Fruit fly (Drosophila melanogaster): ENCODE data around the gene CG10274.
A peak's percentile ranks its signal among the peaks of the same experiment; 100 is the strongest.
"Not testable (repeated sequence)": the region's sequence is repeated elsewhere in the genome, so short reads cannot be mapped to it uniquely, and the experiment has no call there.

CG10274 gene

dm6 chr3L:6150757-6151354 lies 30.8 kb downstream of the CG10274 start, which contains the start of the genes Cpr65Ax2 and Lcp65Aa:
Gene Cpr65Ax2 (minus strand): TSS chr3L:6150857.
Gene Lcp65Aa (plus strand): TSS chr3L:6151304.
- TF ChIP-seq pan (optimal IDR thresholded peaks at IDR 0.05); EcR (GFP tag; optimal IDR thresholded peaks at IDR 0.05); psq (optimal IDR thresholded peaks at IDR 0.05): not testable (repeated sequence)

DNA sequence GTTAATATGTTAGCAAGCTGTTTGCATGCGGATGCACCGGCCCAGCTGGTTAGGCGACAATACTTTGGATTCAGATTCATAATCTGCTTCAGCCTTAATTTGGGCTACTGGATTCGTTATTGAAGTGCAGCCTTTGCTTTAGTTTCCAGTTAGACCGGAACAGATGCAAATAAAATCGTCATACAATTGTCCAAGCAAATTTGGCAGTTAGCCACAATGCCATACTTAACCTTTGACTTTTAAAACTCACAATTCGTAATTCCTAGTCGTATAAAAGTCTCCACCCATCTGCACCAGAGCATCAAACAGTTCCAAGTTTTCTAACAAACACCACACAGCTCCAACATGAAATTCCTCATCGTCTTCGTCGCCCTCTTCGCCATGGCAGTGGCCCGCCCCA lies 32.4 kb downstream of the CG10274 start, which contains the start of gene Lcp65Ab1:
Gene Lcp65Ab1, plus strand, starts transcription at position 301 of the 400 bp plus-strand sequence.
- TF ChIP-seq CG8478, Dll, psq (optimal IDR thresholded peaks at IDR 0.05): not testable (repeated sequence)

DNA sequence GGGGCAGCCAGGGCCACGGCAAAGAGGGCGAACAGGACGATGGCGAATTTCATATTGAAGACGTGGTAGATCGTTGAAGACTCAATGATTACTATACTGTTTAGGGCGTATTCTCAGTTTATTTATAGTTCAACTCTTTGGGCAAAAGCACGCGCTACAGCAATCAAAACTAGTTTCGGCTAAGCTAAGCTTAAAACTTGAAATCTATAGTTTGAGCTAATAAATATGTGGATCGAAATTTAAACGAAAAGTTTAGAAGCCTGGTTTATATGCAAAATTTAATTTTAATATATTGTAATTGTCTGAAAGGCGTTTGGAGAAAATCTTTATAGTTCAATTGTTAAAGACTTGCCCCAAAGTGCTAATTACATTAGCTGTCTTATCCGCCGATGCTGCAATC lies 33.7 kb downstream of the CG10274 start, which contains the start of gene Cpr65Ax1:
Gene Cpr65Ax1, minus strand, starts transcription at position 101 of the 400 bp plus-strand sequence.
- TF ChIP-seq EcR (GFP tag; optimal IDR thresholded peaks at IDR 0.05); Dll (optimal IDR thresholded peaks at IDR 0.05); usp (GFP tag; optimal IDR thresholded peaks at IDR 0.05): not testable (repeated sequence)

DNA sequence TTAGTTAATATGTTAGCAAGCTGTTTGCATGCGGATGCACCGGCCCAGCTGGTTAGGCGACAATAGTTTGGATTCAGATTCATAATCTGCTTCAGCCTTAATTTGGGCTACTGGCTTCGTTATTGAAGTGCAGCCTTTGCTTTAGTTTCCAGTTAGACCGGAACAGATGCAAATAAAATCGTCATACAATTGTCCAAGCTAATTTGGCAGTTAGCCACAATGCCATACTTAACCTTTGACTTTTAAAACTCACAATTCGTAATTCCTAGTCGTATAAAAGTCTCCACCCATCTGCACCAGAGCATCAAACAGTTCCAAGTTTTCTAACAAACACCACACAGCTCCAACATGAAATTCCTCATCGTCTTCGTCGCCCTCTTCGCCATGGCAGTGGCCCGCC lies 35.3 kb downstream of the CG10274 start, which contains the start of gene Lcp65Ab2:
Gene Lcp65Ab2, plus strand, starts transcription at position 301 of the 400 bp plus-strand sequence.
- not testable (repeated sequence) for TF ChIP-seq EcR (GFP tag; optimal IDR thresholded peaks at IDR 0.05); psq (optimal IDR thresholded peaks at IDR 0.05); CG8478 (optimal IDR thresholded peaks at IDR 0.05)

DNA sequence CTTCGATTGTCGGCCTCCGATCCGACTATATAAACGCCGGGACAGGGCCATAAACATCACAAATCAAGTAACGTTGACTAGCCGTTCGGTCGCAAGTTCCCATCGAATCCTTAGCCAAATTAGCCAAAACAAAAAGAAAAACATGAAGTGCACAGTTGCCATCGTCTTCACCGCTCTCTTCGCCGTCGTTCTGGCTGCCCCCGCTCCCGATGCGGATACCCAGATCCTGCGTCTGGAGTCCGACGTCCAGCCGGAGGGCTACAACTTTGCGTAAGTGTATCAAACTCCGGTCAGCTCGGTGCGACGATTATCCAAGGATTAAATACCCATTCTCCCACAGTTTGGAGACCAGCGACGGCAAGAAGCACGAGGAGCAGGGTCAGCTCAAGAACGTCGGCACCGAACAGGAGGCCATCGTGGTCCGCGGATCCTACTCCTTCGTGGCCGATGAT lies 36.8 kb downstream of the CG10274 start, which contains the start of gene Lcp65Ac:
Gene Lcp65Ac, plus strand, starts transcription at position 51 of the 452 bp plus-strand sequence.
- TF ChIP-seq CG8478 (optimal IDR thresholded peaks at IDR 0.05): no peak
- TF ChIP-seq usp (GFP tag; optimal IDR thresholded peaks at IDR 0.05): no peak
- TF ChIP-seq EcR (GFP tag; optimal IDR thresholded peaks at IDR 0.05): no peak
- no peak for TF ChIP-seq pan (optimal IDR thresholded peaks at IDR 0.05)

DNA sequence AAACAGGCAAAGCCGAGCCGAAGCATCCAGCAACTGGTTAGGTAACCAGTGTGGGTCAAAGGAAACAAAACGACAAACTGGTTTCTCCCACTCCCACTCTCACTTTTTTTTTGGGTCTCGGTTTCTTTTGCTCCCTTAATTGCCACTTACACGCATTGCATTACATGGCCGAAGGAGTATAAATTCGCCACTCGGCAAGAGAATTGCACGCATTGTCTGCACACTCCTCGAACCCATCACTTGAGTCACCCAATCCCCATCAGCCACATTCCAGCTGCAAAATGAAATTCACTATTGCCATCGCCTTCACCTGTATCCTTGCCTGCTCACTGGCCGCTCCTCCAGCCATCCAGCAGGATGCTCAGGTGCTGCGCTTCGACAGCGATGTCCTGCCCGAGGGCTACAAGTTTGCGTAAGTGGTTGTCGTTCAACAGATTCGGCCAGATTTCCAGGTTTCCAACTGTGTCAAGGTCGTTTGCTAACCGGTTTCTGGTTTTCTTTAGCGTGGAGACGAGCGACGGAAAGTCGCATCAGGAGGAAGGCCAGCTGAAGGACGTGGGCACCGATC lies 38.4 kb downstream of the CG10274 start, which contains the start of gene Lcp65Ad:
Gene Lcp65Ad, plus strand, starts transcription at position 208 of the 568 bp plus-strand sequence.
- TF ChIP-seq EcR (GFP tag; optimal IDR thresholded peaks at IDR 0.05) (no peak), Dll (optimal IDR thresholded peaks at IDR 0.05) (peak; percentile 37)

dm6 chr3L:6142313-6142712 lies 39.3 kb downstream of the CG10274 start, which contains the start of gene Cpr65Aw:
Gene Cpr65Aw (minus strand): TSS chr3L:6142413.
- TF ChIP-seq pan (optimal IDR thresholded peaks at IDR 0.05) (no peak), usp (GFP tag; optimal IDR thresholded peaks at IDR 0.05) (no peak), CG8478 (optimal IDR thresholded peaks at IDR 0.05) (no peak), Dll (optimal IDR thresholded peaks at IDR 0.05) (no peak), EcR (GFP tag; optimal IDR thresholded peaks at IDR 0.05) (no peak), psq (optimal IDR thresholded peaks at IDR 0.05) (no peak)

- TF ChIP-seq usp (GFP tag; optimal IDR thresholded peaks at IDR 0.05) (no peak), CG8478 (optimal IDR thresholded peaks at IDR 0.05) (no peak), Dll (optimal IDR thresholded peaks at IDR 0.05) (no peak), EcR (GFP tag; optimal IDR thresholded peaks at IDR 0.05) (no peak), psq (optimal IDR thresholded peaks at IDR 0.05) (no peak), pan (optimal IDR thresholded peaks at IDR 0.05) (no peak)
These were observed 40.1 kb downstream of the CG10274 start for dm6 chr3L:6141538-6141937.

DNA sequence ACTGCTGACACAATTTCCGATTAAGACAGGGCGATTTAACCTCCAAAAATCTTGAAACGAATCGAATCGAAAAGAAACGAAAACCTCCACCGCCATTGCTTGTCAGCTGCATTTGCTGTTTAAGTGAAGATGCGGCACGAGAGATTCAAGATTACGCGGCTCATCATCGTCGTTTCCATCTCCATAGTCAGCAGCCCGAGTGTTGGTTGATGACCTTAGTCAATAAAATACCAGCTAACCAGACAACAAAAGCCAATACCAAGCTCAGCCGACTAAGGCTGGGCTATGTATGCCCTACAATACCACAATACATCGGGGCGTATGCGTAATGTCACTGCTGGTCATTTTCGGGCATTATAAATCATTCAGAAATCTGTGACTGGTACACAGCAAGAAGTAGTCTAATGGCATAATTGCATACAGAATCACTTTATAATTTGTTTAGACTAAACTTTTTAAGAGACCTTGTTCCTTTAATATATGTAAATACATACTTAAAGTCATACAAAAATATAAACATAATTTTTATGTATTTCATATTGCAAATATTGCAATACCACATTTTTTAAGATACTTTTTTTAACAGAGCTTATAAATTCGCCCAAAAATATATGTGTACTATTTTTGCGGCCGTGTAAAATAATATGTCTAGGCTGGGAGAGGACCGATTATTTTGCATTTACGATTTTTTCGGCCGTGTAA lies 40.7 kb downstream of the CG10274 start:
- TF ChIP-seq usp (GFP tag; optimal IDR thresholded peaks at IDR 0.05) (no peak), pan (optimal IDR thresholded peaks at IDR 0.05) (no peak), EcR (GFP tag; optimal IDR thresholded peaks at IDR 0.05) (no peak), psq (optimal IDR thresholded peaks at IDR 0.05) (no peak), CG8478 (optimal IDR thresholded peaks at IDR 0.05) (no peak), Dll (optimal IDR thresholded peaks at IDR 0.05) (no peak)

- TF ChIP-seq pan (optimal IDR thresholded peaks at IDR 0.05) (no peak), CG8478 (optimal IDR thresholded peaks at IDR 0.05) (no peak), usp (GFP tag; optimal IDR thresholded peaks at IDR 0.05) (no peak), EcR (GFP tag; optimal IDR thresholded peaks at IDR 0.05) (no peak), psq (optimal IDR thresholded peaks at IDR 0.05) (no peak), Dll (optimal IDR thresholded peaks at IDR 0.05) (no peak)
These were observed 41.6 kb downstream of the CG10274 start, which contains the start of gene Cpr65Av for dm6 chr3L:6139924-6140574. Gene Cpr65Av (minus strand): TSS chr3L:6139974.

DNA sequence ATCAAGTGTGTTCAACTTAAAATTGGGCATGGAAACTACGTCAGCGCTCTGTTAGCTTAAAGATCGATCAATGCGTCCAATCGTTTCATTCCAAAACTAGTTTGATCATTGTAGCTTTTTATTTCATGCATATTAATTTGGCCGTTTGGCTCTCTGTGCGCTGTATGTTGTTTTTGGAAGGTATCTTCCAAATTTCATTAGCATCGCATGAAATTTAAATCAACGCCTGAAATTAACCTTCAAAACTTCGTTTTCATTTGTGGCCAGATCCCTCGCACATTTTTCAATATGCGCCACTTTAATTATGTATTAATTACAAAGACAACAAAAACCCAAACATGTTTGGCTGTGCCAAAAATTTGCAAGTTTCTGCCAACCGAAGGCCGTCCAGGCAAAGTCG lies 43.0 kb downstream of the CG10274 start:
- TF ChIP-seq pan (optimal IDR thresholded peaks at IDR 0.05): no peak
- TF ChIP-seq CG8478 (optimal IDR thresholded peaks at IDR 0.05): no peak
- TF ChIP-seq Dll (optimal IDR thresholded peaks at IDR 0.05): no peak
- TF ChIP-seq usp (GFP tag; optimal IDR thresholded peaks at IDR 0.05): no peak
- TF ChIP-seq EcR (GFP tag; optimal IDR thresholded peaks at IDR 0.05): no peak
- TF ChIP-seq psq (optimal IDR thresholded peaks at IDR 0.05): no peak

- TF ChIP-seq EcR (GFP tag; optimal IDR thresholded peaks at IDR 0.05): no peak
- no peak for TF ChIP-seq usp (GFP tag; optimal IDR thresholded peaks at IDR 0.05)
- TF ChIP-seq psq (optimal IDR thresholded peaks at IDR 0.05): no peak
- no peak for TF ChIP-seq pan (optimal IDR thresholded peaks at IDR 0.05)
- TF ChIP-seq CG8478 (optimal IDR thresholded peaks at IDR 0.05): no peak
- no peak for TF ChIP-seq Dll (optimal IDR thresholded peaks at IDR 0.05)
These were observed 43.6 kb downstream of the CG10274 start, which contains the start of gene Lcp65Ae for dm6 chr3L:6138018-6138417. Gene Lcp65Ae (minus strand): TSS chr3L:6138118.
